Worm (Caenorhabditis elegans) whole organism, L2 larva: ENCODE measurements around the gene ZK596.2.

ENCODE experiments used
- C34F6.9 ChIP-seq: fragments of 150-350 bp; optimal IDR thresholded peaks from 2 replicates; lab custom pipeline; 2014; ENCODE audit warnings: missing biosample characterization, missing genetic modification characterization
- F13H6.1 ChIP-seq: sonication (generic microtip); optimal IDR thresholded peaks from 2 replicates; lab custom pipeline; 2016; ENCODE audit warnings: missing genetic modification characterization, missing compliant biosample characterization
- R02D3.7 ChIP-seq: fragments of 150-350 bp; optimal IDR thresholded peaks from 2 replicates; lab custom pipeline; 2014; ENCODE audit warnings: missing biosample characterization, missing genetic modification characterization
- ZK546.5 ChIP-seq: sonication (generic microtip); optimal IDR thresholded peaks from 2 replicates; lab custom pipeline; 2017; ENCODE audit warnings: missing biosample characterization, missing genetic modification characterization
- alr-1 ChIP-seq: fragments of 150-350 bp; optimal IDR thresholded peaks from 2 replicates; lab custom pipeline; 2014; ENCODE audit warnings: missing biosample characterization, missing genetic modification characterization
- ama-1 ChIP-seq: fragments of 150-350 bp; optimal IDR thresholded peaks from 2 replicates; lab custom pipeline; 2018; ENCODE audit warnings: inconsistent platforms
- ceh-16 ChIP-seq: fragments of 150-350 bp; optimal IDR thresholded peaks from 2 replicates; lab custom pipeline; 2014; ENCODE audit warnings: missing biosample characterization, missing genetic modification characterization
- ceh-82 ChIP-seq: fragments of 150-350 bp; optimal IDR thresholded peaks from 2 replicates; lab custom pipeline; 2014; ENCODE audit warnings: missing biosample characterization, missing genetic modification characterization
- dmd-4 ChIP-seq: sonication (generic microtip); optimal IDR thresholded peaks from 2 replicates; lab custom pipeline; 2017; ENCODE audit warnings: missing biosample characterization, missing genetic modification characterization
- egl-27 ChIP-seq: sonication (generic microtip); optimal IDR thresholded peaks from 3 replicates; lab custom pipeline; 2017; ENCODE audit warnings: missing biosample characterization, missing genetic modification reagents, missing genetic modification characterization
- fos-1 ChIP-seq: fragments of 150-350 bp; optimal IDR thresholded peaks from 2 replicates; lab custom pipeline; 2014; ENCODE audit warnings: missing biosample characterization, missing genetic modification characterization
- gmeb-1 ChIP-seq: fragments of 150-350 bp; optimal IDR thresholded peaks from 2 replicates; lab custom pipeline; 2014; ENCODE audit warnings: missing biosample characterization, missing genetic modification characterization
- lin-11 ChIP-seq: fragments of 150-350 bp; sonication (generic microtip); optimal IDR thresholded peaks from 2 replicates; lab custom pipeline; 2014; ENCODE audit warnings: missing biosample characterization, missing genetic modification characterization, inconsistent platforms, mixed read lengths
- lin-39 ChIP-seq: fragments of 150-350 bp; optimal IDR thresholded peaks from 2 replicates; lab custom pipeline; 2014; ENCODE audit warnings: missing biosample characterization, missing genetic modification reagents, missing genetic modification characterization
- mab-5 ChIP-seq: fragments of 150-350 bp; optimal IDR thresholded peaks from 2 replicates; lab custom pipeline; 2014; ENCODE audit warnings: missing biosample characterization, missing genetic modification characterization
- mbf-1 ChIP-seq: sonication (generic microtip); optimal IDR thresholded peaks from 2 replicates; lab custom pipeline; 2017; ENCODE audit warnings: missing biosample characterization, missing genetic modification characterization
- nhr-10 ChIP-seq: sonication (generic microtip); optimal IDR thresholded peaks from 2 replicates; lab custom pipeline; 2017; ENCODE audit warnings: missing biosample characterization, missing genetic modification characterization
- nhr-11 ChIP-seq: fragments of 150-350 bp; optimal IDR thresholded peaks from 2 replicates; lab custom pipeline; 2014; ENCODE audit warnings: missing biosample characterization, missing genetic modification characterization
- nhr-129 ChIP-seq: fragments of 150-350 bp; optimal IDR thresholded peaks from 2 replicates; lab custom pipeline; 2014; ENCODE audit warnings: missing biosample characterization, missing genetic modification characterization
- nhr-23 ChIP-seq: fragments of 150-350 bp; optimal IDR thresholded peaks from 2 replicates; lab custom pipeline; 2014; ENCODE audit warnings: missing biosample characterization, missing genetic modification reagents, missing genetic modification characterization
- nhr-237 ChIP-seq: fragments of 150-350 bp; optimal IDR thresholded peaks from 2 replicates; lab custom pipeline; 2014; ENCODE audit warnings: missing biosample characterization, missing genetic modification characterization
- nhr-25 ChIP-seq: fragments of 150-350 bp; sonication (generic microtip); optimal IDR thresholded peaks from 3 replicates; lab custom pipeline; 2014; ENCODE audit warnings: missing biosample characterization, missing genetic modification characterization
- nhr-6 ChIP-seq: fragments of 150-350 bp; optimal IDR thresholded peaks from 2 replicates; lab custom pipeline; 2014; ENCODE audit warnings: missing biosample characterization, missing genetic modification characterization
- nhr-77 ChIP-seq: fragments of 150-350 bp; optimal IDR thresholded peaks from 2 replicates; lab custom pipeline; 2014; ENCODE audit warnings: missing biosample characterization, missing genetic modification characterization
- peb-1 ChIP-seq: fragments of 150-350 bp; optimal IDR thresholded peaks from 2 replicates; lab custom pipeline; 2014; ENCODE audit warnings: missing biosample characterization, missing genetic modification characterization
- sem-4 ChIP-seq: fragments of 150-350 bp; optimal IDR thresholded peaks from 2 replicates; lab custom pipeline; 2014; ENCODE audit warnings: missing biosample characterization, missing genetic modification reagents, missing genetic modification characterization
- skn-1 ChIP-seq: sonication (generic microtip); optimal IDR thresholded peaks from 2 replicates; lab custom pipeline; 2017; ENCODE audit warnings: missing biosample characterization, missing genetic modification characterization
- snpc-4 ChIP-seq: fragments of 150-350 bp; optimal IDR thresholded peaks from 2 replicates; lab custom pipeline; 2014; ENCODE audit warnings: missing biosample characterization, missing genetic modification characterization
- unc-55 ChIP-seq: fragments of 150-350 bp; sonication (generic microtip); optimal IDR thresholded peaks from 3 replicates; lab custom pipeline; 2014; ENCODE audit warnings: missing biosample characterization, missing genetic modification reagents, missing genetic modification characterization
- zag-1 ChIP-seq: fragments of 150-350 bp; optimal IDR thresholded peaks from 2 replicates; lab custom pipeline; 2014; ENCODE audit warnings: missing biosample characterization, missing genetic modification characterization
- ztf-11 ChIP-seq: sonication (generic microtip); optimal IDR thresholded peaks from 2 replicates; lab custom pipeline; 2017; ENCODE audit warnings: missing biosample characterization, missing genetic modification characterization
- ztf-4 ChIP-seq: fragments of 150-350 bp; optimal IDR thresholded peaks from 2 replicates; lab custom pipeline; 2014; ENCODE audit warnings: missing biosample characterization, missing genetic modification characterization

The ZK596.2 gene

DNA sequence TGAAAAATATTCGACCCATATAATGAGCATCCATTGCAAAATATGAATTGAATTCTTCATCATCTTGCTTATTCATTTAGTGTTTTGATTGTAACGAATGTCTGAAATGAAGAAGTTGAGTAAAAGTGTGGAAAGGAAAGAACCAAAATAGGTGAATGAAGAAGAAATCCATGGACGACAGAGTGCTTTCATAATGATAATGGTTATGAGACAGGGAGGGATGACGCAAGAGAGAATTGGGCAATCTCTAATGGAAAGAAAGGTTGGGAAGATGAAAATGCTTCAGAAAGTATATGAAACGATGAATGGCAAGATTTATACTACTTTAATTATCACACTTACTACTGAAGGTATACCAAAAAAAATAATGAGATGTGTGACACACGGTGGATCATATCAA lies 4.8 kb downstream of the ZK596.2 start, which contains the start of gene ZK596.3:
TSS of gene ZK596.3 (minus strand) at position 101 of the 400 bp plus-strand sequence.
- TF ChIP-seq lin-39 (tag; lab: Kevin White, UChicago) (no peak), C34F6.9 (tag; lab: Kevin White, UChicago) (no peak), nhr-129 (tag; lab: Kevin White, UChicago) (no peak), nhr-25 (no peak), nhr-77 (tag; lab: Kevin White, UChicago) (no peak), ZK546.5 (tag; lab: Kevin White, UChicago) (no peak), skn-1 (tag; lab: Kevin White, UChicago) (no peak), nhr-237 (tag; lab: Kevin White, UChicago) (no peak), nhr-11 (tag; lab: Kevin White, UChicago) (no peak), mab-5 (no peak), snpc-4 (tag; lab: Kevin White, UChicago) (no peak), lin-11 (tag; lab: Kevin White, UChicago) (no peak)

DNA sequence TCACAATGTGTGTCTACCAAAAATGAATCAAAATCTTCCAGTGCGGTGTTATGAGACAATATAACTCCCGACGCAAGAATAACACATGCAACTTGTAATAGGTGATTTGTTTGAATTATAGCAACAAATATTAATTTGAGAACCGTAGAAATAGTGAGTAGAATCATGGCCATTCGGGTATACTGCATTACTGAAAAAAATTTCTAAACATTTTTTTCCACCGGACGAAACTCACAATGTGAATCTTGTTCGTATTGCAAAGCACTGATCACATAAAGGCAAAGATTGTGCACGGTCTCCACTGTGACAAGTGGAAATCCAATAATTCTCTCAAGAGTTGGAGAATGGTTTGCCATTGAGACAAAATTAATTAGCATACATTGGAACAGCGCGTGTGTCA lies 6.6 kb downstream of the ZK596.2 start:
- no peak for TF ChIP-seq ztf-4
- TF ChIP-seq peb-1 (tag; lab: Kevin White, UChicago): no peak
- no peak for TF ChIP-seq nhr-6 (tag; lab: Kevin White, UChicago)
- no peak for TF ChIP-seq ceh-82 (tag; lab: Kevin White, UChicago)
- TF ChIP-seq alr-1 (tag; lab: Kevin White, UChicago): no peak
- TF ChIP-seq zag-1 (tag; lab: Kevin White, UChicago): no peak
- TF ChIP-seq gmeb-1 (tag; lab: Kevin White, UChicago): no peak
- no peak for TF ChIP-seq nhr-77 (tag; lab: Kevin White, UChicago)
- TF ChIP-seq R02D3.7: no peak

- no peak for TF ChIP-seq fos-1 (tag; lab: Kevin White, UChicago)
These were observed 9.0 kb downstream of the ZK596.2 start, which contains the start of gene srlf-30 for ce11 chrIV:10900083-10900482. TSS of gene srlf-30 (plus strand) at chrIV:10900383.

ce11 chrIV:10899091-10899490 lies 10.0 kb downstream of the ZK596.2 start, which contains the start of the genes F13E9.9 and F13E9.19:
TSS of gene F13E9.9 (minus strand) at chrIV:10899191.
TSS of gene F13E9.19 (plus strand) at chrIV:10899406.
- TF ChIP-seq skn-1 (tag; lab: Kevin White, UChicago) (no peak), ceh-16 (tag; lab: Kevin White, UChicago) (no peak), ama-1 (lab: Kevin White, UChicago) (no peak), ceh-82 (tag; lab: Kevin White, UChicago) (no peak), nhr-237 (tag; lab: Kevin White, UChicago) (no peak), sem-4 (tag; lab: Kevin White, UChicago) (no peak), R02D3.7 (no peak), nhr-77 (tag; lab: Kevin White, UChicago) (no peak), unc-55 (GFP tag; lab: Kevin White, UChicago) (no peak)

DNA sequence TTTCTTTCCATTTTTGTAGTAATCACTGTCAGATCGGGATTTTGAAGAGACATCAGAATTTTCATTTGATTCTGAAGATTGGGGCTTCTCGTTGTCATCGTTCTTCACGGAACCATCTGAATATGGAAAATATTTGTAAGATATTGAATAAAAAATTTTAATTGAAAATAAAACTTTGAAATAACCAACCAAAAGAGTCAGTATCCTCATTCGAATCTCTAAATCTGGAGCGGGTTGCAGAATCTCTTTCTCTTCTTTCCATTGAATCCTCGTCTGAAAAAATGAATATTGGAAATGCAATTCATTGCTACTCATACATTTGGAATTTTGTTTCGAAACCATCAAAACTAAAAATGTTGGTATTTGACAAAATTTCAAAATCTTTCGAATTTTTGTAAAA lies 10.9 kb downstream of the ZK596.2 start:
- TF ChIP-seq zag-1 (tag; lab: Kevin White, UChicago): no peak
- TF ChIP-seq, all 48 proteins: peak for 0

DNA sequence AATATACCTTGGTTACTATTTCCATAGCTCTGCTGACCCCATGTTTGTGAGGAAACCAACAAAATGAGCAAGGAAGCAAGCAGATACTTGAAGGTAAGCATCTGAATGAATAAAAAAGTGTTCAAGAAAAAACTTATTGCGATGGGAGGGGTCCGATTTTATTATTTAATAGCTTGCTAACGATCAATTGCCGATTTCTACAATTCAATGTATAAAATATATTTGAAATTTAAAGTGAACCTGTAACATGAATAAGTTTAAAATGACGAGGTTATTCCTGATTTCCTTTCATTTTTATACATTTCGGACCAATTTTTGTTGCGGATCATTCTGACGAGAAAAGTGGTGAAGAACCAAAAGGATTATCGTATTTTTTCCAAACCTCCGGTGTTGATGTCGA lies 12.6 kb downstream of the ZK596.2 start, which contains the start of gene srlf-13:
TSS of gene srlf-13 (minus strand) at position 101 of the 400 bp plus-strand sequence.
- TF ChIP-seq F13H6.1 (tag; lab: Kevin White, UChicago): no peak
- no peak for TF ChIP-seq nhr-129 (tag; lab: Kevin White, UChicago)
- no peak for TF ChIP-seq nhr-23 (tag; lab: Kevin White, UChicago)
- TF ChIP-seq ceh-82 (tag; lab: Kevin White, UChicago): no peak
- TF ChIP-seq egl-27 (tag; lab: Kevin White, UChicago): no peak
- TF ChIP-seq ceh-16 (tag; lab: Kevin White, UChicago): no peak
- TF ChIP-seq dmd-4: no peak

DNA sequence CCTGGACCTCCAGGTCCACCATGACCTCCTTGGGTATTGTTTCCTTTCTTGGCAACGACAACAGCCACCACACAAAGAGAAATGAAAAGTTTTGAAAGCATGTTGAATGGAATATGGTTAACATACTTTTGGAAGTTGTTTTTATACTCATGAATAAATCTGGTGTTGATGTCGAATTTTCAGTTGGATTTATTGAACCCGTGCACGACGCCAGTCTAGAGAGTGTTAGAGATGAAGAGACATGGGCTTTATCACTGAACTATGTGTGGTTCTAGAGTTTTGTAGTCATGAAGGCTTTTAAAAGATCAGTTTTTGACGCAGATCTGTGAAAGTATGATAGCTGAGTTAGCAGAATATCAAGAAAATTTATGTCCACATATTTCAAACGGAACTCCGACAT lies 14.9 kb downstream of the ZK596.2 start, which contains the start of gene srlf-14:
TSS of gene srlf-14 (minus strand) at position 101 of the 400 bp plus-strand sequence.
- TF ChIP-seq ztf-11: no peak
- TF ChIP-seq mbf-1: no peak
- no peak for TF ChIP-seq skn-1 (tag; lab: Kevin White, UChicago)
- TF ChIP-seq alr-1 (tag; lab: Kevin White, UChicago): no peak
- no peak for TF ChIP-seq peb-1 (tag; lab: Kevin White, UChicago)
- no peak for TF ChIP-seq F13H6.1 (tag; lab: Kevin White, UChicago)
- no peak for TF ChIP-seq unc-55 (GFP tag; lab: Kevin White, UChicago)
- TF ChIP-seq nhr-77 (tag; lab: Kevin White, UChicago): no peak
- no peak for TF ChIP-seq nhr-10 (tag; lab: Kevin White, UChicago)
